Worm (Caenorhabditis elegans): ENCODE results near the gene clec-160.

Gene clec-160

ce11 chrIII:8227511-8227910 is 48.3 kb downstream of the clec-160 start, which contains the start of gene fbxl-1 (continued):
- TF ChIP-seq madf-10 (tag; optimal IDR thresholded peaks at IDR 0.05) (peak; percentile 90), lir-1 (GFP tag; conservative IDR thresholded peaks at IDR 0.05) (peak; percentile 82), nfya-2 (GFP tag; IDR thresholded peaks at IDR 0.05) (no peak), ztf-26 (tag; optimal IDR thresholded peaks at IDR 0.05) (peak; percentile 34), dox-1 (GFP tag; IDR thresholded peaks at IDR 0.05) (peak; percentile 83), ceh-91 (GFP tag; IDR thresholded peaks at IDR 0.05) (0 out of 2 replicates have a peak, but pooled peaks have one; percentile 30), Y79H2A.3 (GFP tag; conservative IDR thresholded peaks at IDR 0.05) (no peak), xnd-1 (tag; optimal IDR thresholded peaks at IDR 0.05) (no peak), lin-26 (GFP tag; IDR thresholded peaks at IDR 0.05) (peak; percentile 68; the same call in 1 of the 2 replicates), Y56A3A.18 (GFP tag; IDR thresholded peaks at IDR 0.05) (no peak), ekl-4 (GFP tag; IDR thresholded peaks at IDR 0.05) (peak; percentile 49; the same call in 1 of the 2 replicates), nfya-1 (tag; optimal IDR thresholded peaks at IDR 0.05; ENCODE audit: borderline replicate concordance, insufficient read depth) (no peak), dpff-1 (tag; optimal IDR thresholded peaks at IDR 0.05) (no peak), T07F8.4 (tag; optimal IDR thresholded peaks at IDR 0.05) (no peak), ztf-6 (GFP tag; IDR thresholded peaks at IDR 0.05) (no peak), F22D6.2 (tag; optimal IDR thresholded peaks at IDR 0.05) (peak; percentile 29)

- TF ChIP-seq aptf-2 (GFP tag; conservative IDR thresholded peaks at IDR 0.05) (no peak), B0336.3 (GFP tag; IDR thresholded peaks at IDR 0.05) (peak; percentile 55; the same call in 1 of the 2 replicates), madf-3 (GFP tag; IDR thresholded peaks at IDR 0.05) (0 out of 2 replicates have a peak, but pooled peaks have one; percentile 40)
These were observed 49.6 kb downstream of the clec-160 start, which contains the start of gene rfs-1 for ce11 chrIII:8226178-8226577. Gene rfs-1 (plus strand): TSS chrIII:8226478.

ce11 chrIII:8224769-8225168 is 51.0 kb downstream of the clec-160 start, which contains the start of gene mob-4:
Gene mob-4 (plus strand): TSS chrIII:8225097.
- TF ChIP-seq attf-3 (GFP tag; conservative IDR thresholded peaks at IDR 0.05) (peak; percentile 88), K11D2.4 (GFP tag; IDR thresholded peaks at IDR 0.05) (no peak), sptf-2 (GFP tag; optimal IDR thresholded peaks at IDR 0.05) (no peak), T26A5.8 (tag; optimal IDR thresholded peaks at IDR 0.05) (no peak), hrde-1 (tag; optimal IDR thresholded peaks at IDR 0.05; ENCODE audit: borderline replicate concordance) (no peak)
